Fruit fly (Drosophila melanogaster) whole organism, embryonic: ENCODE data around the gene IscU.
A peak's percentile ranks its signal among the peaks of the same experiment; 100 is the strongest.

Source experiments
- Abd-B ChIP-seq: fragments of 200-800 bp; sonication (Bioruptor generic); optimal IDR thresholded peaks from 2 replicates; lab custom pipeline; 2018; ENCODE audit warnings: missing biosample characterization, mild to moderate bottlenecking, missing genetic modification characterization, moderate library complexity
- Atf6 ChIP-seq: fragments of 200-800 bp; sonication (Bioruptor generic); IDR thresholded peaks from 2 replicates; pipeline ENCODE4 v1.3.6; 2022; ENCODE audit warnings: missing biosample characterization, missing genetic modification characterization
- Awh ChIP-seq: fragments of 200-800 bp; sonication (Bioruptor generic); IDR thresholded peaks from 2 replicates; pipeline ENCODE4, ENCODE4 v1.3.6; 2022; ENCODE audit warnings: missing biosample characterization, missing genetic modification characterization
- Bgb ChIP-seq: fragments of 200-800 bp; sonication (Bioruptor generic); IDR thresholded peaks from 2 replicates; pipeline ENCODE4 v1.3.6; 2022; ENCODE audit warnings: missing biosample characterization, missing genetic modification characterization; ENCODE audit not compliant: partially characterized antibody
- CG1024 ChIP-seq: fragments of 200-800 bp; sonication (Bioruptor generic); IDR thresholded peaks from 2 replicates; pipeline ENCODE4 v1.3.6; 2022; ENCODE audit warnings: missing biosample characterization, missing genetic modification characterization
- CG11456 ChIP-seq: fragments of 200-800 bp; sonication (Bioruptor generic); IDR thresholded peaks from 3 replicates; pipeline ENCODE4 v1.3.6; 2022; ENCODE audit warnings: missing biosample characterization, missing genetic modification characterization
- CG11723 ChIP-seq: fragments of 200-800 bp; sonication (Bioruptor generic); optimal IDR thresholded peaks from 2 replicates; lab custom pipeline; 2017; ENCODE audit warnings: missing biosample characterization, mild to moderate bottlenecking, missing genetic modification characterization
- CG12236 ChIP-seq: fragments of 200-800 bp; sonication (Bioruptor generic); optimal IDR thresholded peaks from 2 replicates; lab custom pipeline; 2016; ENCODE audit warnings: missing biosample characterization, missing genetic modification characterization
- CG14014 ChIP-seq: fragments of 200-800 bp; sonication (Bioruptor generic); IDR thresholded peaks from 2 replicates; pipeline ENCODE4 v1.3.6; 2022; ENCODE audit warnings: missing biosample characterization, missing genetic modification characterization
- CG14050 ChIP-seq: fragments of 200-800 bp; sonication (Bioruptor generic); IDR thresholded peaks from 3 replicates; pipeline ENCODE4 v1.3.6; 2022; ENCODE audit warnings: missing biosample characterization, missing genetic modification characterization
- CG14667 ChIP-seq: fragments of 200-800 bp; sonication (Bioruptor generic); IDR thresholded peaks from 2 replicates; pipeline ENCODE4 v1.3.6; 2022; ENCODE audit warnings: missing biosample characterization, missing genetic modification characterization
- CG15514 ChIP-seq: fragments of 200-800 bp; sonication (Bioruptor generic); optimal IDR thresholded peaks from 3 replicates; lab custom pipeline; 2017; ENCODE audit warnings: missing biosample characterization, missing genetic modification characterization, mild to moderate bottlenecking, moderate library complexity, missing genetic modification reagents
- CG17385 ChIP-seq: fragments of 200-800 bp; sonication (Bioruptor generic); optimal IDR thresholded peaks from 3 replicates; lab custom pipeline; 2018; ENCODE audit warnings: missing biosample characterization, mild to moderate bottlenecking, missing genetic modification characterization
- CG18262 ChIP-seq: fragments of 200-800 bp; optimal IDR thresholded peaks from 3 replicates; lab custom pipeline; 2019; ENCODE audit warnings: missing biosample characterization, mild to moderate bottlenecking, missing genetic modification characterization, moderate library complexity
- CG2116 ChIP-seq: fragments of 200-800 bp; sonication (Bioruptor generic); optimal IDR thresholded peaks from 3 replicates; lab custom pipeline; 2018; ENCODE audit warnings: missing biosample characterization, mild to moderate bottlenecking, missing genetic modification characterization
- CG2199 ChIP-seq: fragments of 200-800 bp; sonication (Bioruptor generic); IDR thresholded peaks from 3 replicates; pipeline ENCODE4 v1.3.6; 2022; ENCODE audit warnings: missing biosample characterization, missing genetic modification characterization
- CG2889 ChIP-seq: fragments of 200-800 bp; sonication (Bioruptor generic); IDR thresholded peaks from 3 replicates; pipeline ENCODE4 v1.3.6; 2022; ENCODE audit warnings: missing biosample characterization, missing genetic modification characterization
- CG31388 ChIP-seq: fragments of 200-800 bp; sonication (Bioruptor generic); optimal IDR thresholded peaks from 2 replicates; lab custom pipeline; 2016; ENCODE audit warnings: missing biosample characterization, missing genetic modification characterization
- CG32767 ChIP-seq: fragments of 200-800 bp; sonication (Bioruptor generic); IDR thresholded peaks from 2 replicates; pipeline ENCODE4 v1.3.6; 2022; ENCODE audit warnings: missing biosample characterization, missing genetic modification characterization
- CG6272 ChIP-seq: fragments of 200-800 bp; sonication (Bioruptor generic); IDR thresholded peaks from 2 replicates; pipeline ENCODE4 v1.3.6; 2022; ENCODE audit warnings: missing biosample characterization, missing genetic modification characterization
- CG6813 ChIP-seq: fragments of 200-800 bp; sonication (Bioruptor generic); optimal IDR thresholded peaks from 2 replicates; lab custom pipeline; 2017; ENCODE audit warnings: missing biosample characterization, missing genetic modification characterization, mild to moderate bottlenecking, moderate library complexity, missing genetic modification reagents
- CG8388 ChIP-seq: fragments of 200-800 bp; sonication (Bioruptor generic); optimal IDR thresholded peaks from 2 replicates; lab custom pipeline; 2019; ENCODE audit warnings: missing biosample characterization, mild to moderate bottlenecking, missing genetic modification characterization, moderate library complexity
- Dad ChIP-seq: fragments of 200-800 bp; sonication (Bioruptor generic); optimal IDR thresholded peaks from 3 replicates; lab custom pipeline; 2016; ENCODE audit warnings: missing biosample characterization, missing genetic modification characterization
- Dfd ChIP-seq, 2 experiments: fragments of >200 bp; optimal IDR thresholded peaks; 2 replicates each; lab custom pipeline; 2017; ENCODE audit warnings: missing biosample characterization in 2 of 2, missing genetic modification characterization in 2 of 2
- Dip2 ChIP-seq: fragments of 200-800 bp; sonication (Bioruptor generic); IDR thresholded peaks from 2 replicates; pipeline ENCODE4 v1.3.6; 2022; ENCODE audit warnings: missing biosample characterization, missing genetic modification characterization
- H15 ChIP-seq: fragments of 200-800 bp; sonication (Bioruptor generic); IDR thresholded peaks from 3 replicates; pipeline ENCODE4 v1.3.6; 2022; ENCODE audit warnings: missing biosample characterization, missing genetic modification characterization
- HmgD ChIP-seq: fragments of 200-800 bp; sonication (Bioruptor generic); optimal IDR thresholded peaks from 3 replicates; lab custom pipeline; 2016; ENCODE audit warnings: missing biosample characterization, missing genetic modification characterization
- Jarid2 ChIP-seq: fragments of 200-800 bp; sonication (Bioruptor generic); optimal IDR thresholded peaks from 3 replicates; lab custom pipeline; 2017; ENCODE audit warnings: mild to moderate bottlenecking, missing biosample characterization, missing genetic modification reagents, missing genetic modification characterization
- Lim3 ChIP-seq: fragments of 200-800 bp; sonication (Bioruptor generic); IDR thresholded peaks from 2 replicates; pipeline ENCODE4 v1.3.6; 2022; ENCODE audit warnings: missing biosample characterization, missing genetic modification characterization
- Meics ChIP-seq: fragments of 200-800 bp; sonication (Bioruptor generic); optimal IDR thresholded peaks from 2 replicates; lab custom pipeline; 2017; ENCODE audit warnings: missing biosample characterization, mild to moderate bottlenecking, missing genetic modification characterization
- NC2β ChIP-seq: fragments of 200-800 bp; sonication (Bioruptor generic); optimal IDR thresholded peaks from 2 replicates; lab custom pipeline; 2016; ENCODE audit warnings: missing biosample characterization, missing genetic modification characterization
- NK7.1 ChIP-seq: fragments of 200-800 bp; sonication (Bioruptor generic); optimal IDR thresholded peaks from 3 replicates; lab custom pipeline; 2016; ENCODE audit warnings: missing biosample characterization, missing genetic modification characterization
- Sox102F ChIP-seq: fragments of 200-800 bp; sonication (Bioruptor generic); optimal IDR thresholded peaks from 2 replicates; lab custom pipeline; 2018; ENCODE audit warnings: missing biosample characterization, mild to moderate bottlenecking, missing genetic modification characterization, moderate library complexity
- Vsx1 ChIP-seq: fragments of 200-800 bp; sonication (Bioruptor generic); optimal IDR thresholded peaks from 2 replicates; lab custom pipeline; 2017; ENCODE audit warnings: missing biosample characterization, mild to moderate bottlenecking, missing genetic modification characterization, missing genetic modification reagents
- ash1 ChIP-seq: fragments of 200-800 bp; sonication (Bioruptor generic); optimal IDR thresholded peaks from 2 replicates; lab custom pipeline; 2018; ENCODE audit warnings: missing biosample characterization, mild to moderate bottlenecking, missing genetic modification characterization
- bbx ChIP-seq: fragments of 200-800 bp; sonication (Bioruptor generic); IDR thresholded peaks from 2 replicates; pipeline ENCODE4 v1.3.6; 2022; ENCODE audit warnings: missing biosample characterization, missing genetic modification characterization; ENCODE audit not compliant: partially characterized antibody
- bigmax ChIP-seq: fragments of 200-800 bp; sonication (Bioruptor generic); optimal IDR thresholded peaks from 2 replicates; lab custom pipeline; 2018; ENCODE audit warnings: missing biosample characterization, mild to moderate bottlenecking, missing genetic modification characterization
- dan ChIP-seq: fragments of 200-800 bp; sonication (Bioruptor generic); IDR thresholded peaks from 2 replicates; pipeline ENCODE4 v1.3.6; 2022; ENCODE audit warnings: missing biosample characterization, missing genetic modification characterization
- dati ChIP-seq: fragments of 200-800 bp; sonication (Bioruptor generic); IDR thresholded peaks from 2 replicates; pipeline ENCODE4 v1.3.6; 2022; ENCODE audit warnings: missing biosample characterization, missing genetic modification characterization
- fd3F ChIP-seq: fragments of 200-800 bp; sonication (Bioruptor generic); optimal IDR thresholded peaks from 2 replicates; lab custom pipeline; 2018; ENCODE audit warnings: missing biosample characterization, mild to moderate bottlenecking, missing genetic modification characterization, moderate library complexity
- ham ChIP-seq: fragments of 200-800 bp; sonication (Bioruptor generic); IDR thresholded peaks from 2 replicates; pipeline ENCODE4 v1.3.6; 2022; ENCODE audit warnings: missing biosample characterization, missing genetic modification characterization
- hb ChIP-seq: fragments of 200-800 bp; sonication (Bioruptor generic); IDR thresholded peaks from 3 replicates; pipeline ENCODE4 v1.3.6; 2022; ENCODE audit warnings: missing biosample characterization, missing genetic modification characterization; ENCODE audit not compliant: partially characterized antibody
- her ChIP-seq: fragments of 200-800 bp; sonication (Bioruptor generic); optimal IDR thresholded peaks from 2 replicates; lab custom pipeline; 2016; ENCODE audit warnings: missing biosample characterization, missing genetic modification characterization
- hkb ChIP-seq, 2 experiments: fragments of 200-800 bp in 1 of 2; fragments of >200 bp in 1 of 2; sonication (Bioruptor generic) in 1 of 2; IDR thresholded peaks in 1 of 2; optimal IDR thresholded peaks in 1 of 2; 2 replicates each; pipeline versions ENCODE4 v1.3.6 to Lab custom; 2017 to 2022; ENCODE audit warnings: missing biosample characterization in 1 of 2, missing genetic modification characterization in 1 of 2
- luna ChIP-seq: fragments of 200-800 bp; sonication (Bioruptor generic); optimal IDR thresholded peaks from 2 replicates; lab custom pipeline; 2016; ENCODE audit warnings: missing biosample characterization, missing genetic modification characterization
- psq ChIP-seq: fragments of 200-800 bp; sonication (Bioruptor generic); optimal IDR thresholded peaks from 2 replicates; lab custom pipeline; 2017; ENCODE audit warnings: missing biosample characterization, missing genetic modification characterization
- slbo ChIP-seq: fragments of 200-800 bp; sonication (Bioruptor generic); IDR thresholded peaks from 2 replicates; pipeline ENCODE4 v1.3.6; 2022; ENCODE audit warnings: missing biosample characterization, missing genetic modification characterization
- tx ChIP-seq: fragments of 200-800 bp; sonication (Bioruptor generic); optimal IDR thresholded peaks from 2 replicates; lab custom pipeline; 2016; ENCODE audit warnings: missing biosample characterization, missing genetic modification characterization
- yki ChIP-seq: fragments of >200 bp; optimal IDR thresholded peaks from 3 replicates; lab custom pipeline; 2018

The IscU gene

DNA sequence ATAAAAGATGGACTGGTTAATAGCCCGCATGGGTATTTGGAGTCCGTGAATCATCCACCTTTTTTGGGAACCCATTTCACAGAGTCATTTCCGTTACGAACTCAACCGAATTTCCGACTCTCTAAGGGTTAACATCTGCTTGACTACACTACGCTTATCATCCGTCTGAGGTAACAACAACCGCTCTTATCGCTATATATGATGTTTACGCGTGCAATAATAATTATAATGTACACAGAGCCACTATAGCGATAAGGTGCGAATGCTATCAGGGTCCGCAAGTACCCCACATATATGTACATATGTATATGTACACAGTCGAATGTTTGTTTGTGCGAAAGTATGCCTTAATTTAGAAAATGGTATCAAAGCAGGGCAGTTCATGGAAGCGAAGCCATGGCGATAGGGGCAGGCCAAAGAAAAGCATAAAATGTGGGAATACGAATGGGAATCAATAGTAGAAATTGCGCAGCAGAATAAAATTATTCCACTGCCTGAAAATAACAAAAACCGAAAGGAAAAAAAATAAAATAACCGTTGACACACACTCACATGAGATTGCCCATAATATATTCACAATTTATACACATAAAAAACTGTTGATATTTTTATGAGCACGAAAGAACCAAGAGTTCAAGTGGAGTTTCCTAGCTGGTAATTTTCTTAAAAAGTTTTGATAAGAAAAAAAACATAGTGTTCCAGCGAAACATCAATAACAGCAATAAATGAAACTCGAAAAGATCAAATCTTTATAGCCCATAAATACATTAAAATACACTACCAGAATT is 13.4 kb downstream of the IscU start (continued):
- TF ChIP-seq Lim3 (GFP tag; lab: Robert Waterston, UW) (no peak; the same call in 1 of the 2 replicates), her (peak; percentile 78), CG31388 (GFP tag; lab: Kevin White, UChicago) (no peak), luna (GFP tag; lab: Kevin White, UChicago) (peak; percentile 14), dati (GFP tag; lab: Robert Waterston, UW) (peak; percentile 57; the same call in 1 of the 2 replicates), Dad (GFP tag; lab: Kevin White, UChicago) (peak; percentile 24), CG6272 (GFP tag; lab: Robert Waterston, UW) (no peak), CG2199 (GFP tag; lab: Robert Waterston, UW) (peak; percentile 84), Jarid2 (peak; percentile 74), Abd-B (GFP tag; lab: Kevin White, UChicago) (peak; percentile 72), bbx (GFP tag; lab: Robert Waterston, UW) (no peak), bigmax (GFP tag; lab: Kevin White, UChicago) (peak; percentile 79), CG14050 (peak; percentile 48; the same call in 1 of the 3 replicates), CG11723 (GFP tag; lab: Kevin White, UChicago) (peak; percentile 88), CG2116 (peak; percentile 52), CG32767 (GFP tag; lab: Robert Waterston, UW) (peak; percentile 38; the same call in 1 of the 2 replicates), psq (peak; percentile 71), dan (GFP tag; lab: Robert Waterston, UW) (no peak), ash1 (peak; percentile 99), CG12236 (GFP tag; lab: Kevin White, UChicago) (peak; percentile 88), HmgD (GFP tag; lab: Kevin White, UChicago) (peak; percentile 40), hb (GFP tag; lab: Robert Waterston, UW) (no peak), Dip2 (no peak), yki (lab: Kevin White, UChicago) (no peak), Meics (GFP tag; lab: Kevin White, UChicago) (peak; percentile 72), CG11456 (GFP tag; lab: Robert Waterston, UW) (0 out of 3 replicates have a peak, but pooled peaks have one; percentile 38), NK7.1 (peak; percentile 22), CG8388 (peak; percentile 65), CG14667 (GFP tag; lab: Robert Waterston, UW) (no peak), Vsx1 (GFP tag; lab: Kevin White, UChicago) (peak; percentile 94), slbo (GFP tag; lab: Robert Waterston, UW) (peak; percentile 30; the same call in 1 of the 2 replicates), tx (GFP tag; lab: Kevin White, UChicago) (peak; percentile 44), Sox102F (peak; percentile 66), CG15514 (GFP tag; lab: Kevin White, UChicago) (peak; percentile 85), ham (GFP tag; lab: Robert Waterston, UW) (no peak), Atf6 (GFP tag; lab: Robert Waterston, UW) (peak; percentile 85), CG18262 (peak; percentile 54), Dfd (GFP tag; optimal IDR thresholded peaks at IDR 0.05; lab: Kevin White, UChicago) (no peak), fd3F (peak; percentile 68), H15 (GFP tag; lab: Robert Waterston, UW) (0 out of 3 replicates have a peak, but pooled peaks have one; percentile 16), CG1024 (peak; percentile 61; the same call in 1 of the 2 replicates), NC2β (GFP tag; lab: Kevin White, UChicago) (peak; percentile 86), hkb (optimal IDR thresholded peaks at IDR 0.05; lab: Kevin White, UChicago) (no peak), hkb (GFP tag; IDR thresholded peaks at IDR 0.05; lab: Robert Waterston, UW) (peak; percentile 89), CG2889 (GFP tag; lab: Robert Waterston, UW) (peak; percentile 43; the same call in 2 of the 3 replicates), CG6813 (peak; percentile 94), CG17385 (GFP tag; lab: Kevin White, UChicago) (peak; percentile 81), CG14014 (GFP tag; lab: Robert Waterston, UW) (peak; percentile 85; the same call in 1 of the 2 replicates), Awh (GFP tag; lab: Robert Waterston, UW) (peak; percentile 94), Bgb (GFP tag; lab: Robert Waterston, UW) (peak; percentile 25; the same call in 1 of the 2 replicates)
